Fruit fly (Drosophila melanogaster): Measurements from ENCODE around the gene CG14340.

The CG14340 gene

DNA sequence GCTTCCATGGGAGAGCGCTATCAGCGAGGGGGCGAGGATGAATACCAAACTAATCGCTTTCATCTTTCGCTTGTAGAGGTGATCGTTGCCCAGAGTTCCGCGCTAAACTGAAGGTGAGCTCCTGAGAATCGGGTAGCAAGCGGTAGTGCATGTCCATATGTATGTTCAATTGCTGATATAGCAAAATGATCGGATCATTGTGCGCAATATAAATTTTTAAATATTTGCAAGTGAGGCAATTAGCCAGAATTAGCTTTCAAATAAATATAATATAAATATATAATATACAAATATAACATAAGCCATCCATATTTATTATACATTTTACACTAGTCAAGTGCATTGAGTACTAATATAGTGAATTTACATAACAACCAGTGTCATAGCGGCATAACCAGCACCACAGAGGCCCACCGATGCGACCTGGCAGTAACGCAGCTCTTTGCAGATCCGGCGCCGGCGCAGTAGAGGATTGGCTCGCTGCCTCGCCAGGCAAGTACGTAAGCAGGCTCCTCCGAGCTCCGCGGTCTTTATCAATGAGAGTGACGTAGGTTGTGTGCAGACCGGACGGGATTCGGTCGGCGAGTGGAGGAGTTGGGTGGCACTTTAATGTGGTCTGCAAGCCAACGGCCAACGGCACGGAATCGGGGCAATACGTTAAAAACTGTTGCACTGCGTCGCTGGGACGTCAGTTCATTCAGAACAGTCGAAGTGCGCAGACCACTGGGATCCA lies 21.4 kb downstream of the CG14340 start, which contains the start of the genes Iris and CG4577:
Iris (minus strand) TSS at position 88 of the 733 bp plus-strand sequence.
CG4577 (plus strand) TSS at position 683 of the 733 bp plus-strand sequence.
- no peak for TF ChIP-seq fru (GFP tag; optimal IDR thresholded peaks at IDR 0.05)
- no peak for TF ChIP-seq Myc (optimal IDR thresholded peaks at IDR 0.05)
- TF ChIP-seq dmrt93B (GFP tag; optimal IDR thresholded peaks at IDR 0.05): no peak
- TF ChIP-seq GATAd (GFP tag; optimal IDR thresholded peaks at IDR 0.05): no peak
- no peak for TF ChIP-seq Jra (GFP tag; optimal IDR thresholded peaks at IDR 0.05)
- TF ChIP-seq CG32264 (GFP tag; optimal IDR thresholded peaks at IDR 0.05): no peak
- TF ChIP-seq Hr78 (GFP tag; optimal IDR thresholded peaks at IDR 0.05): no peak
- TF ChIP-seq Rel (GFP tag; optimal IDR thresholded peaks at IDR 0.05): no peak
- TF ChIP-seq Rel (tag; optimal IDR thresholded peaks at IDR 0.05): no peak
- no peak for TF ChIP-seq Mio (GFP tag; optimal IDR thresholded peaks at IDR 0.05)
- TF ChIP-seq Abd-B (GFP tag; optimal IDR thresholded peaks at IDR 0.05): no peak
- no peak for TF ChIP-seq brk (GFP tag; optimal IDR thresholded peaks at IDR 0.05)
- no peak for TF ChIP-seq foxo (GFP tag; optimal IDR thresholded peaks at IDR 0.05)
- no peak for TF ChIP-seq h (GFP tag; optimal IDR thresholded peaks at IDR 0.05)
- TF ChIP-seq rgr (GFP tag; optimal IDR thresholded peaks at IDR 0.05): no peak
- TF ChIP-seq lola (GFP tag; optimal IDR thresholded peaks at IDR 0.05): no peak
- no peak for TF ChIP-seq tai (GFP tag; optimal IDR thresholded peaks at IDR 0.05)
- TF ChIP-seq dsf (GFP tag; optimal IDR thresholded peaks at IDR 0.05; ENCODE audit: borderline replicate concordance): no peak
- no peak for TF ChIP-seq N (GFP tag; optimal IDR thresholded peaks at IDR 0.05)

DNA sequence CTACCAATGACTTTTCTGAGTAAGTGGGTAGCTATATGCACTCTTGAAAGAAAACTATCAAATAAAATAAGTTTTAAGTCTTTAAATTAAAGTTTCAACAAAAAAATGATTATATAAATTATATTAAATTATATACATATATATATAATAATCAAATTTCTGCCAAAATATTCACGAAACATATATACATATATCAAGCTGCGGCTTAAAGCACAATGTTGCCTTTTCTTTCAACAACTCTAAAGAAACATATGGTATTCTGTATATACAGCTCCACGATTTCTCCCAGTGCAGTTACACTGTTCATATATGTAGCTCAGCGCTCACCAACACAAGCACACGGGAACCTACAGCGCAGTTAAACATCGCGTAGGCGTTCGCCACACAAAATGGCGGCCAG lies 22.8 kb downstream of the CG14340 start:
- TF ChIP-seq Rel (GFP tag; optimal IDR thresholded peaks at IDR 0.05) (no peak), Rel (tag; optimal IDR thresholded peaks at IDR 0.05) (no peak), N (GFP tag; optimal IDR thresholded peaks at IDR 0.05) (no peak), Hr83 (GFP tag; optimal IDR thresholded peaks at IDR 0.05; ENCODE audit: poor library complexity, severe bottlenecking) (no peak), brk (GFP tag; optimal IDR thresholded peaks at IDR 0.05) (no peak), br (GFP tag; optimal IDR thresholded peaks at IDR 0.05) (no peak), h (GFP tag; optimal IDR thresholded peaks at IDR 0.05) (no peak), tai (GFP tag; optimal IDR thresholded peaks at IDR 0.05) (no peak), fru (GFP tag; optimal IDR thresholded peaks at IDR 0.05) (no peak), dsf (GFP tag; optimal IDR thresholded peaks at IDR 0.05; ENCODE audit: borderline replicate concordance) (no peak), Vsx2 (GFP tag; optimal IDR thresholded peaks at IDR 0.05; ENCODE audit: partially characterized antibody) (no peak), usp (GFP tag; optimal IDR thresholded peaks at IDR 0.05) (no peak), Hr78 (GFP tag; optimal IDR thresholded peaks at IDR 0.05) (no peak), Mio (GFP tag; optimal IDR thresholded peaks at IDR 0.05) (no peak)

DNA sequence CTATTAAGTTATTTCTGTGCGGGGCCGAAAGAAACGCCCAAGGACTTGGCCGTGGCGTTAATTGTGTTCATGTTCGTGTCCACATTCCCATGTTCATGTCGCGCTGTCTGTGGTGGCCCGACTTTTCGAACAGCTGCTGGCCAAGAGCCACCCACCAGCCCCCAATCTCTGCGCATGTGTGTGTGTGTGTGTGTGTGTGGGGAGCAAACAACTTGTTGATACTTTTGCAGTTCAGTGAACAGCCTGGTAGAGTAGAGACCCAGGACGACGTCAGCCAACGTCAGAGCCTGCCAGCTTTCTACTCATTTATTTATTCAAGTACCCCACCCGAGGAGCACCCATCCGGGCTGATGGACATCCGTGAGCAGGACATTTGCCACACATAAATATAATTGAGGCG lies 24.3 kb downstream of the CG14340 start:
- no peak for TF ChIP-seq sv (GFP tag; optimal IDR thresholded peaks at IDR 0.05)
- TF ChIP-seq HLH106 (tag; optimal IDR thresholded peaks at IDR 0.05): no peak
- TF ChIP-seq lola (GFP tag; optimal IDR thresholded peaks at IDR 0.05): no peak
- no peak for TF ChIP-seq GATAd (GFP tag; optimal IDR thresholded peaks at IDR 0.05)
- TF ChIP-seq Sp1 (GFP tag; optimal IDR thresholded peaks at IDR 0.05): no peak
- TF ChIP-seq rgr (GFP tag; optimal IDR thresholded peaks at IDR 0.05): no peak
- no peak for TF ChIP-seq Abd-B (GFP tag; optimal IDR thresholded peaks at IDR 0.05)
- TF ChIP-seq dmrt93B (GFP tag; optimal IDR thresholded peaks at IDR 0.05): no peak
- no peak for TF ChIP-seq sage (GFP tag; optimal IDR thresholded peaks at IDR 0.05)
- no peak for TF ChIP-seq dsf (GFP tag; optimal IDR thresholded peaks at IDR 0.05; ENCODE audit: borderline replicate concordance)
- TF ChIP-seq jim (GFP tag; optimal IDR thresholded peaks at IDR 0.05): no peak
- no peak for TF ChIP-seq Hr83 (GFP tag; optimal IDR thresholded peaks at IDR 0.05; ENCODE audit: poor library complexity, severe bottlenecking)
- TF ChIP-seq dl (GFP tag; optimal IDR thresholded peaks at IDR 0.05; ENCODE audit: insufficient read depth in 1 of 2, partially characterized antibody in 2 of 2): no peak
- no peak for TF ChIP-seq fru (GFP tag; optimal IDR thresholded peaks at IDR 0.05)
- no peak for TF ChIP-seq Rel (GFP tag; optimal IDR thresholded peaks at IDR 0.05)
- TF ChIP-seq Rel (tag; optimal IDR thresholded peaks at IDR 0.05): no peak
- TF ChIP-seq CrebA (GFP tag; optimal IDR thresholded peaks at IDR 0.05; ENCODE audit: borderline replicate concordance): no peak
- TF ChIP-seq foxo (GFP tag; optimal IDR thresholded peaks at IDR 0.05): no peak

DNA sequence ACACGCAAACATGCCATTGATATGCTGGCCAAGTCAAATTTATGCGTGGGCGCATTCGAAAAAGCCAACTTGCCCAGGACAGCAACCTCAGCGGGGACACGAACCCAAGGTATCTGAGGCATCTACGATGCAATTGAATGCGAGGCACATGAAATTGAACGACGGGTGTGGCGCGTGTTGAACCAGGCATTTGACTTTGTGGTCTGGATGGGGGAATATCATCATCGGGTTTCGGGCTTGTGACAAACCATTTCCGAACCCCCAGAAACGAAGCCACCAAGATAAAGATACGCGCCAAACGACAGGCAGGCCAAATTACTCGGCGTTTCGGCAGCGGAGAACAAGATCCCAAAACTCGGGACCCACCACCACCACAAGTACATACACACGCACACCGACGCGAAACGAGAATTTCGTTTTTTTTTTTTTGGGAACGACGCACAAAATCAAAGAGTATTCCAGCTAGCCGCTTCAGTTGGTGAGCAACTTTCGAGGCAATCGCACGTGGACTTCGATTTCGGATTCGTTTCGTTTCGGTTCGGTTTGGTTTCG lies 30.1 kb downstream of the CG14340 start, which contains the start of gene MFS3:
MFS3 (plus strand) TSS at position 472 of the 552 bp plus-strand sequence.
- TF ChIP-seq Mio (GFP tag; optimal IDR thresholded peaks at IDR 0.05) (no peak), CG9705 (GFP tag; optimal IDR thresholded peaks at IDR 0.05) (peak; percentile 27), Dif (GFP tag; optimal IDR thresholded peaks at IDR 0.05; ENCODE audit: partially characterized antibody) (peak; percentile 7), dl (GFP tag; optimal IDR thresholded peaks at IDR 0.05; ENCODE audit: insufficient read depth in 1 of 2, partially characterized antibody in 2 of 2) (no peak), Rel (GFP tag; optimal IDR thresholded peaks at IDR 0.05) (peak; percentile 44), Rel (tag; optimal IDR thresholded peaks at IDR 0.05) (peak; percentile 32), dsf (GFP tag; optimal IDR thresholded peaks at IDR 0.05; ENCODE audit: borderline replicate concordance) (no peak), ey (GFP tag; optimal IDR thresholded peaks at IDR 0.05) (no peak), GATAd (GFP tag; optimal IDR thresholded peaks at IDR 0.05) (no peak), N (GFP tag; optimal IDR thresholded peaks at IDR 0.05) (no peak), fru (GFP tag; optimal IDR thresholded peaks at IDR 0.05) (peak; percentile 29), Hr83 (GFP tag; optimal IDR thresholded peaks at IDR 0.05; ENCODE audit: poor library complexity, severe bottlenecking) (no peak), CrebA (GFP tag; optimal IDR thresholded peaks at IDR 0.05; ENCODE audit: borderline replicate concordance) (no peak), tai (GFP tag; optimal IDR thresholded peaks at IDR 0.05) (no peak), Myc (optimal IDR thresholded peaks at IDR 0.05) (peak; percentile 40), woc (GFP tag; optimal IDR thresholded peaks at IDR 0.05) (no peak), lola (GFP tag; optimal IDR thresholded peaks at IDR 0.05) (no peak), h (GFP tag; optimal IDR thresholded peaks at IDR 0.05) (peak; percentile 42), br (GFP tag; optimal IDR thresholded peaks at IDR 0.05) (peak; percentile 47), dmrt93B (GFP tag; optimal IDR thresholded peaks at IDR 0.05) (no peak), rgr (GFP tag; optimal IDR thresholded peaks at IDR 0.05) (peak; percentile 20), Hnf4 (GFP tag; optimal IDR thresholded peaks at IDR 0.05) (peak; percentile 35), Jra (GFP tag; optimal IDR thresholded peaks at IDR 0.05) (peak; percentile 15), brk (GFP tag; optimal IDR thresholded peaks at IDR 0.05) (peak; percentile 35), Abd-B (GFP tag; optimal IDR thresholded peaks at IDR 0.05) (no peak), Dfd (GFP tag; optimal IDR thresholded peaks at IDR 0.05) (no peak), Sp1 (GFP tag; optimal IDR thresholded peaks at IDR 0.05) (peak; percentile 35), foxo (GFP tag; optimal IDR thresholded peaks at IDR 0.05) (peak in 1 of 2 experiments; percentile 36)
